Worm (Caenorhabditis elegans): ENCODE results near the gene cah-3.
"Not testable (repeated sequence)": the region's sequence is repeated elsewhere in the genome, so short reads cannot be mapped to it uniquely, and the experiment has no call there.

The cah-3 gene

ce11 chrX:16451124-16451523 is 36.2 kb upstream of the cah-3 start:
- TF ChIP-seq nhr-11 (tag; optimal IDR thresholded peaks at IDR 0.05) = no peak
- TF ChIP-seq ztf-4 (tag; optimal IDR thresholded peaks at IDR 0.05) = no peak
- no peak for TF ChIP-seq ceh-9 (tag; optimal IDR thresholded peaks at IDR 0.05)
- TF ChIP-seq fos-1 (tag; optimal IDR thresholded peaks at IDR 0.05) = no peak
- TF ChIP-seq nhr-237 (tag; optimal IDR thresholded peaks at IDR 0.05) = no peak
- TF ChIP-seq lin-39 (tag; optimal IDR thresholded peaks at IDR 0.05) = no peak
- TF ChIP-seq lsy-12 (tag; optimal IDR thresholded peaks at IDR 0.05) = no peak
- no peak for TF ChIP-seq egl-27 (tag; optimal IDR thresholded peaks at IDR 0.05)

- TF ChIP-seq ceh-82 (tag; optimal IDR thresholded peaks at IDR 0.05); sea-2 (GFP tag; optimal IDR thresholded peaks at IDR 0.05); nfya-1 (tag; optimal IDR thresholded peaks at IDR 0.05; ENCODE audit: insufficient read depth): not testable (repeated sequence)
Observed at ce11 chrX:16451642-16452041, 35.6 kb upstream of the cah-3 start, which contains the start of gene F38E9.4. Gene F38E9.4 (plus strand): TSS chrX:16451942.

DNA sequence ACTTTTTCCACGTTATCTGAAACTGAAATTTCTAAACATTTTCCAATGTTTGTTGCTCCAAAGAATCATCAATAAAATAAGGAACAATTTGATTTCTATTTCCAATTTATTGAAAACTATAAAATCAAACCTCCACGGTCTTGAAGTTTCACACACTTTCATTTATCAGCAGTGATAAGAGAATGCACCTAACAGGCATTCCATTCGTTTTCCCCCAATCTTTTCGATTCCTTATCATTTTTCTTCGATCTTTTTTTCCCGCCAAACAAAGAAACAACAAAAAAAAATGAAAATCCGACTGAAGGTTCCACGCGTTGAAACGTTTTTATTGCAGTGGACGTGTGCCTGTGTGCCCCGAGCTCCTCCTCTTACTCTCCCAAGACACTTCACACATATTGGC is 30.6 kb upstream of the cah-3 start, which contains the start of gene nas-39:
Gene nas-39, plus strand, starts transcription at position 269 of the 400 bp plus-strand sequence.
- TF ChIP-seq unc-39 (tag; optimal IDR thresholded peaks at IDR 0.05) (no peak), zag-1 (tag; optimal IDR thresholded peaks at IDR 0.05) (no peak), unc-62 (GFP tag; optimal IDR thresholded peaks at IDR 0.05) (no peak), elt-2 (tag; optimal IDR thresholded peaks at IDR 0.05) (peak; percentile 88), elt-1 (tag; optimal IDR thresholded peaks at IDR 0.05) (no peak), aly-2 (tag; optimal IDR thresholded peaks at IDR 0.05) (no peak), eor-1 (tag; optimal IDR thresholded peaks at IDR 0.05) (no peak), pha-4 (tag; optimal IDR thresholded peaks at IDR 0.05) (peak; percentile 12), nhr-25 (tag; optimal IDR thresholded peaks at IDR 0.05) (no peak), ceh-82 (tag; optimal IDR thresholded peaks at IDR 0.05) (no peak), ceh-9 (tag; optimal IDR thresholded peaks at IDR 0.05) (no peak), ZK546.5 (tag; optimal IDR thresholded peaks at IDR 0.05) (no peak), nhr-11 (tag; optimal IDR thresholded peaks at IDR 0.05) (no peak), ceh-28 (tag; optimal IDR thresholded peaks at IDR 0.05) (no peak), lsy-12 (tag; optimal IDR thresholded peaks at IDR 0.05) (no peak), fos-1 (tag; optimal IDR thresholded peaks at IDR 0.05) (no peak), fkh-2 (tag; optimal IDR thresholded peaks at IDR 0.05) (no peak), pqm-1 (tag; optimal IDR thresholded peaks at IDR 0.05) (peak; percentile 56), mml-1 (tag; optimal IDR thresholded peaks at IDR 0.05) (no peak), nhr-43 (tag; optimal IDR thresholded peaks at IDR 0.05; ENCODE audit: poor library complexity, severe bottlenecking) (no peak), nhr-28 (tag; optimal IDR thresholded peaks at IDR 0.05) (no peak), nhr-77 (tag; optimal IDR thresholded peaks at IDR 0.05) (no peak), tbx-2 (tag; optimal IDR thresholded peaks at IDR 0.05) (no peak), sea-2 (GFP tag; optimal IDR thresholded peaks at IDR 0.05) (no peak), nhr-237 (tag; optimal IDR thresholded peaks at IDR 0.05) (no peak), nhr-67 (tag; optimal IDR thresholded peaks at IDR 0.05) (no peak)

DNA sequence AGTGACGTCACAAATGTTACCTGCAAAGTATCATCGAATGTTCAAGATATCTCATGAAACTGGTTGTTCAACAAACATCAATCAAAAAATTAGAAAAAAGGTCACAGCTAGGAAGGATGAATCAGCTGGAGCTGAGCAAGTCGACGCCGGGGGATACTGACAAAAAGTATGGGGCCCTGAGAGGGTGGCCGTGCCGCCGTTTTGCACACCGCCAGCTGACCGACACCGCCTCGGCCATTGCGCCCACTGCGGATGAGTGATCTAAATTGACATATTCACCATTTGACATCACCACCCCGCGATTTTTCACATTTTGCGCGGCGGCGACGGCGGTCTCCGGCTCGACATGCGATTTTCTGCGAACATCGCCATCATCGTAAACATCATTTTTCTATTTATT is 30.2 kb upstream of the cah-3 start:
- TF ChIP-seq lin-39 (tag; optimal IDR thresholded peaks at IDR 0.05) (no peak), daf-12 (tag; optimal IDR thresholded peaks at IDR 0.05) (no peak), ceh-9 (tag; optimal IDR thresholded peaks at IDR 0.05) (no peak), fkh-10 (GFP tag; optimal IDR thresholded peaks at IDR 0.05) (no peak), fkh-2 (tag; optimal IDR thresholded peaks at IDR 0.05) (no peak), nfya-1 (tag; optimal IDR thresholded peaks at IDR 0.05; ENCODE audit: insufficient read depth) (no peak)

DNA sequence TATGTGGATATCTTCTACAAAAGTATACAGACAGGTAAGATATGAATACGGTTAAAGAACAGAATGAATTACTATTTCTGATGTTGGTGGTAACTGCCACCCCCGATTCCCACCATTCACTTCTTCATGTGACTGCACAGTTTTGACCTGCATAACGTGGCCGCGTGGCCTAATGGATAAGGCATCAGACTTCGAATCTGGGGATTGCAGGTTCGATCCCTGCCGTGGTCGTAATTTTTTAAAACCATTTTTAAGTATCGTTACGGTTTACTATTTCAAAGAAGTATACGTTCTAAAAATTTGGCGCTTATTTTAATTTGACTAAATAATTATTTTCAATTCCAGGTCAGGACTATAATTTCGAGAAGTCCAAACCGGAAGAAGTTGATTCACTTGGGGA is 26.0 kb upstream of the cah-3 start:
- no peak for TF ChIP-seq nhr-43 (tag; optimal IDR thresholded peaks at IDR 0.05; ENCODE audit: poor library complexity, severe bottlenecking)
- no peak for TF ChIP-seq ZK546.5 (tag; optimal IDR thresholded peaks at IDR 0.05)
- no peak for TF ChIP-seq zag-1 (tag; optimal IDR thresholded peaks at IDR 0.05)
- TF ChIP-seq ceh-9 (tag; optimal IDR thresholded peaks at IDR 0.05) = no peak
- no peak for TF ChIP-seq unc-62 (GFP tag; optimal IDR thresholded peaks at IDR 0.05)
- TF ChIP-seq snpc-4 (tag; optimal IDR thresholded peaks at IDR 0.05) = no peak
- no peak for TF ChIP-seq fkh-2 (tag; optimal IDR thresholded peaks at IDR 0.05)
- no peak for TF ChIP-seq lin-15B (tag; optimal IDR thresholded peaks at IDR 0.05)
- TF ChIP-seq sea-2 (GFP tag; optimal IDR thresholded peaks at IDR 0.05) = no peak

Measured in whole organism, L3 larva.